Fruit fly (Drosophila melanogaster) whole organism, embryonic: Measurements from ENCODE around the gene mei-218.

Source experiments
- ATbp ChIP-seq: fragments of 200-800 bp; sonication (Bioruptor generic); optimal IDR thresholded peaks from 2 replicates; lab custom pipeline; 2017; ENCODE audit warnings: missing biosample characterization, mild to moderate bottlenecking, missing genetic modification characterization, missing genetic modification reagents
- Atf6 ChIP-seq: fragments of 200-800 bp; sonication (Bioruptor generic); IDR thresholded peaks from 2 replicates; pipeline ENCODE4 v1.3.6; 2022; ENCODE audit warnings: missing biosample characterization, missing genetic modification characterization
- CG1024 ChIP-seq: fragments of 200-800 bp; sonication (Bioruptor generic); IDR thresholded peaks from 2 replicates; pipeline ENCODE4 v1.3.6; 2022; ENCODE audit warnings: missing biosample characterization, missing genetic modification characterization
- CG11085 ChIP-seq: fragments of 200-800 bp; sonication (Bioruptor generic); IDR thresholded peaks from 2 replicates; pipeline ENCODE4 v1.3.6; 2022; ENCODE audit warnings: missing biosample characterization, missing genetic modification characterization
- CG11093 ChIP-seq: fragments of 200-800 bp; sonication (Bioruptor generic); IDR thresholded peaks from 3 replicates; pipeline ENCODE4 v1.3.6; 2022; ENCODE audit warnings: missing biosample characterization, missing genetic modification characterization
- CG11247 ChIP-seq: fragments of 200-800 bp; sonication (Bioruptor generic); IDR thresholded peaks from 2 replicates; pipeline ENCODE4 v1.3.6; 2022; ENCODE audit warnings: missing biosample characterization, missing genetic modification characterization
- CG11456 ChIP-seq: fragments of 200-800 bp; sonication (Bioruptor generic); IDR thresholded peaks from 3 replicates; pipeline ENCODE4 v1.3.6; 2022; ENCODE audit warnings: missing biosample characterization, missing genetic modification characterization
- CG11504 ChIP-seq: fragments of 200-800 bp; sonication (Bioruptor generic); optimal IDR thresholded peaks from 3 replicates; lab custom pipeline; 2019; ENCODE audit warnings: missing biosample characterization, mild to moderate bottlenecking, missing genetic modification characterization, moderate library complexity
- CG1233 ChIP-seq: fragments of 200-800 bp; sonication (Bioruptor generic); optimal IDR thresholded peaks from 4 replicates; lab custom pipeline; 2018; ENCODE audit warnings: missing biosample characterization, mild to moderate bottlenecking, missing genetic modification characterization
- CG13123 ChIP-seq: fragments of 200-800 bp; sonication (Bioruptor generic); optimal IDR thresholded peaks from 2 replicates; lab custom pipeline; 2016; ENCODE audit warnings: missing biosample characterization, missing genetic modification characterization
- CG14014 ChIP-seq: fragments of 200-800 bp; sonication (Bioruptor generic); IDR thresholded peaks from 2 replicates; pipeline ENCODE4 v1.3.6; 2022; ENCODE audit warnings: missing biosample characterization, missing genetic modification characterization
- CG14965 ChIP-seq: fragments of 200-800 bp; sonication (Bioruptor generic); optimal IDR thresholded peaks from 2 replicates; lab custom pipeline; 2016; ENCODE audit warnings: missing biosample characterization, missing genetic modification characterization, borderline replicate concordance
- CG15479 ChIP-seq: fragments of 200-800 bp; sonication (Bioruptor generic); optimal IDR thresholded peaks from 3 replicates; lab custom pipeline; 2019; ENCODE audit warnings: missing biosample characterization, mild to moderate bottlenecking, missing genetic modification characterization, moderate library complexity
- CG2875 ChIP-seq: fragments of 200-800 bp; sonication (Bioruptor generic); optimal IDR thresholded peaks from 2 replicates; lab custom pipeline; 2017; ENCODE audit warnings: missing biosample characterization, mild to moderate bottlenecking, missing genetic modification characterization, missing genetic modification reagents
- CG2889 ChIP-seq: fragments of 200-800 bp; sonication (Bioruptor generic); IDR thresholded peaks from 3 replicates; pipeline ENCODE4 v1.3.6; 2022; ENCODE audit warnings: missing biosample characterization, missing genetic modification characterization
- CG34422 ChIP-seq: fragments of 200-800 bp; sonication (Bioruptor generic); IDR thresholded peaks from 3 replicates; pipeline ENCODE4 v1.3.6; 2022; ENCODE audit warnings: missing biosample characterization, missing genetic modification characterization
- CG6254 ChIP-seq: fragments of 200-800 bp; sonication (Bioruptor generic); optimal IDR thresholded peaks from 3 replicates; lab custom pipeline; 2017; ENCODE audit warnings: mild to moderate bottlenecking, missing biosample characterization, missing genetic modification reagents, missing genetic modification characterization
- CG6272 ChIP-seq: fragments of 200-800 bp; sonication (Bioruptor generic); IDR thresholded peaks from 2 replicates; pipeline ENCODE4 v1.3.6; 2022; ENCODE audit warnings: missing biosample characterization, missing genetic modification characterization
- CG6854 ChIP-seq: fragments of 200-800 bp; sonication (Bioruptor generic); optimal IDR thresholded peaks from 3 replicates; lab custom pipeline; 2017; ENCODE audit warnings: missing biosample characterization, mild to moderate bottlenecking, missing genetic modification characterization
- CG7271 ChIP-seq: fragments of 200-800 bp; sonication (Bioruptor generic); optimal IDR thresholded peaks from 2 replicates; lab custom pipeline; 2018; ENCODE audit warnings: missing biosample characterization, mild to moderate bottlenecking, missing genetic modification characterization, moderate library complexity
- Dbx ChIP-seq: fragments of 200-800 bp; sonication (Bioruptor generic); IDR thresholded peaks from 3 replicates; pipeline ENCODE4 v1.3.6; 2022; ENCODE audit warnings: missing biosample characterization, missing genetic modification characterization
- Doc3 ChIP-seq: fragments of 200-800 bp; sonication (Bioruptor generic); IDR thresholded peaks from 3 replicates; pipeline ENCODE4 v1.3.6; 2022; ENCODE audit warnings: missing biosample characterization, missing genetic modification characterization; ENCODE audit not compliant: partially characterized antibody
- Dref ChIP-seq: fragments of 200-800 bp; sonication (Bioruptor generic); IDR thresholded peaks from 2 replicates; pipeline ENCODE4 v1.3.6; 2022; ENCODE audit warnings: missing biosample characterization, missing genetic modification characterization
- ERR ChIP-seq: fragments of 200-800 bp; sonication (Bioruptor generic); optimal IDR thresholded peaks from 2 replicates; lab custom pipeline; 2016; ENCODE audit warnings: missing biosample characterization, missing genetic modification characterization
- HLHmδ ChIP-seq: fragments of 200-800 bp; sonication (Bioruptor generic); optimal IDR thresholded peaks from 2 replicates; lab custom pipeline; 2018; ENCODE audit warnings: missing biosample characterization, mild to moderate bottlenecking, missing genetic modification characterization, moderate library complexity
- Hmr ChIP-seq: fragments of 200-800 bp; sonication (Bioruptor generic); optimal IDR thresholded peaks from 3 replicates; lab custom pipeline; 2017; ENCODE audit warnings: mild to moderate bottlenecking, missing biosample characterization, missing genetic modification reagents, missing genetic modification characterization
- Lhr ChIP-seq: fragments of 200-800 bp; sonication (Bioruptor generic); optimal IDR thresholded peaks from 3 replicates; lab custom pipeline; 2017; ENCODE audit warnings: mild to moderate bottlenecking, missing biosample characterization, missing genetic modification reagents, missing genetic modification characterization
- Poxn ChIP-seq: fragments of 200-800 bp; sonication (Bioruptor generic); IDR thresholded peaks from 2 replicates; pipeline ENCODE4 v1.3.6; 2022; ENCODE audit warnings: missing biosample characterization, missing genetic modification characterization
- Rx ChIP-seq: fragments of 200-800 bp; sonication (Bioruptor generic); IDR thresholded peaks from 2 replicates; pipeline ENCODE4 v1.3.6; 2022; ENCODE audit warnings: missing biosample characterization, missing genetic modification characterization
- Ssrp ChIP-seq: fragments of 200-800 bp; sonication (Bioruptor generic); optimal IDR thresholded peaks from 2 replicates; lab custom pipeline; 2018; ENCODE audit warnings: missing biosample characterization, mild to moderate bottlenecking, missing genetic modification characterization, moderate library complexity
- Stat92E ChIP-seq, 3 experiments: fragments of >200 bp in 2 of 3; fragments of 200-800 bp in 1 of 3; sonication (Bioruptor generic) in 1 of 3; optimal IDR thresholded peaks; 2 replicates each; lab custom pipeline; 2017 to 2019; ENCODE audit warnings: missing biosample characterization in 3 of 3, missing genetic modification characterization in 3 of 3, mild to moderate bottlenecking in 1 of 3, moderate library complexity in 1 of 3
- Vsx1 ChIP-seq: fragments of 200-800 bp; sonication (Bioruptor generic); optimal IDR thresholded peaks from 2 replicates; lab custom pipeline; 2017; ENCODE audit warnings: missing biosample characterization, mild to moderate bottlenecking, missing genetic modification characterization, missing genetic modification reagents
- amos ChIP-seq: fragments of 200-800 bp; sonication (Bioruptor generic); IDR thresholded peaks from 2 replicates; pipeline ENCODE4 v1.3.6; 2022; ENCODE audit warnings: missing biosample characterization, missing genetic modification characterization; ENCODE audit not compliant: partially characterized antibody
- chn ChIP-seq: fragments of 200-800 bp; sonication (Bioruptor generic); optimal IDR thresholded peaks from 2 replicates; lab custom pipeline; 2016; ENCODE audit warnings: missing biosample characterization, missing genetic modification characterization
- crc ChIP-seq: fragments of 200-800 bp; sonication (Bioruptor generic); optimal IDR thresholded peaks from 2 replicates; lab custom pipeline; 2016; ENCODE audit warnings: missing biosample characterization, missing genetic modification characterization
- da ChIP-seq: fragments of 200-800 bp; sonication (Bioruptor generic); optimal IDR thresholded peaks from 2 replicates; lab custom pipeline; 2016; ENCODE audit warnings: missing biosample characterization, missing genetic modification characterization
- dati ChIP-seq: fragments of 200-800 bp; sonication (Bioruptor generic); IDR thresholded peaks from 2 replicates; pipeline ENCODE4 v1.3.6; 2022; ENCODE audit warnings: missing biosample characterization, missing genetic modification characterization
- dimm ChIP-seq: fragments of 200-800 bp; sonication (Bioruptor generic); IDR thresholded peaks from 2 replicates; pipeline ENCODE4 v1.3.6; 2022; ENCODE audit warnings: missing biosample characterization, missing genetic modification characterization
- ewg ChIP-seq: fragments of 200-800 bp; sonication (Bioruptor generic); optimal IDR thresholded peaks from 3 replicates; lab custom pipeline; 2017; ENCODE audit warnings: mild to moderate bottlenecking, missing biosample characterization, missing genetic modification reagents, missing genetic modification characterization
- ftz-f1 ChIP-seq: fragments of 200-800 bp; sonication (Bioruptor generic); optimal IDR thresholded peaks from 2 replicates; lab custom pipeline; 2016; ENCODE audit warnings: missing biosample characterization, missing genetic modification characterization
- kni ChIP-seq: fragments of 200-800 bp; sonication (Bioruptor generic); optimal IDR thresholded peaks from 3 replicates; lab custom pipeline; 2017; ENCODE audit warnings: mild to moderate bottlenecking, missing biosample characterization, missing genetic modification reagents, missing genetic modification characterization
- lbe ChIP-seq: fragments of 200-800 bp; sonication (Bioruptor generic); optimal IDR thresholded peaks from 2 replicates; lab custom pipeline; 2016; ENCODE audit warnings: missing biosample characterization, mild to moderate bottlenecking, missing genetic modification characterization
- mirr ChIP-seq: fragments of 200-800 bp; sonication (Bioruptor generic); optimal IDR thresholded peaks from 3 replicates; lab custom pipeline; 2018; ENCODE audit warnings: missing biosample characterization, mild to moderate bottlenecking, missing genetic modification characterization
- pzg ChIP-seq: fragments of 200-800 bp; sonication (Bioruptor generic); optimal IDR thresholded peaks from 3 replicates; lab custom pipeline; 2018; ENCODE audit warnings: missing biosample characterization, mild to moderate bottlenecking, missing genetic modification characterization, moderate library complexity
- sna ChIP-seq: fragments of 200-800 bp; sonication (Bioruptor generic); IDR thresholded peaks from 2 replicates; pipeline ENCODE4 v1.3.6; 2022; ENCODE audit warnings: missing biosample characterization, missing genetic modification characterization; ENCODE audit not compliant: partially characterized antibody
- tap ChIP-seq: fragments of 200-800 bp; optimal IDR thresholded peaks from 3 replicates; lab custom pipeline; 2019; ENCODE audit warnings: missing biosample characterization, mild to moderate bottlenecking, missing genetic modification characterization, moderate library complexity
- z ChIP-seq: fragments of 200-800 bp; sonication (Bioruptor generic); IDR thresholded peaks from 3 replicates; pipeline ENCODE4 v1.3.6; 2022; ENCODE audit warnings: missing biosample characterization, missing genetic modification characterization
- zf30C ChIP-seq: fragments of 200-800 bp; sonication (Bioruptor generic); optimal IDR thresholded peaks from 3 replicates; lab custom pipeline; 2018; ENCODE audit warnings: missing biosample characterization, mild to moderate bottlenecking, missing genetic modification characterization

The mei-218 gene

DNA sequence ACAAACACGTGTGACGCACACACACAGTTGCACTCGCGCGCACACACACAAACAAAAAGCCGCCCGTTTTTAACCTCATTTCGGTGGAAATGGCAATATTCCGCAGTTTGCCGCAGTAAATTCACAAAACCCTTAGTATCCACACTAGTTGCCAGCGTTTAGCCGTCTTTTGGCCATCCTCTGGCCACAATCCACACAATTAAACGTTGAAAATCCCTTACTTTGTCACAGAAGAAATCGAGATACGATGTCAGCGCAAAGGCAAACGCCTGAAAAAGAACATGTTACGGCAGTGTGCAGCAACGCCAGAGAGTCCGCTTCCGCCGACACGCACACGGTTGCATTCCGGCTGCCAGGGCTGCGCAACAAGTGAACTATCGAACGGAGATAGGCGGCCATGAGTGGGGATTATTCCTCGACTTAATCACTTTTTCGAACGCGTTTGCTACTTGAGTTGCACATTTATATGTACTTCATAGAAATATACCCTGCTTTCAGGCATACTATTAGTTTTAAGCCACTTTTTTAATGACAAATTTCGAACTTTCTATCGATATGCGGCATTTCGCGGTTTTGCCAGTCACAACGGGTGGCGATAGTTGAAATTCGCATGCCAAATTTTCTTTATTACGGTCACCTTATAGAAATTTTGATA, 5.3 kb upstream of the mei-218 start, which contains the start of gene RpS5a:
Gene RpS5a (minus strand): TSS at position 282 of the 655 bp plus-strand sequence.
- TF ChIP-seq da, result peak; percentile 75
- 0 out of 2 replicates have a peak, but pooled peaks have one; percentile 24 for TF ChIP-seq Poxn (GFP tag; lab: Robert Waterston, UW)
- TF ChIP-seq Dref (GFP tag; lab: Robert Waterston, UW), result peak; percentile 59
- TF ChIP-seq Stat92E (GFP tag; optimal IDR thresholded peaks at IDR 0.05; lab: Kevin White, UChicago), result no peak
- TF ChIP-seq Atf6 (GFP tag; lab: Robert Waterston, UW), result peak; percentile 64
- peak; percentile 56 for TF ChIP-seq CG14014
- peak; percentile 81 for TF ChIP-seq Lhr (GFP tag; lab: Kevin White, UChicago)
- peak; percentile 77 for TF ChIP-seq ATbp (GFP tag; lab: Kevin White, UChicago)
- TF ChIP-seq CG6272 (GFP tag; lab: Robert Waterston, UW), result peak; percentile 68; the same call in 1 of the 2 replicates
- peak; percentile 38 for TF ChIP-seq Ssrp (tag; lab: Kevin White, UChicago)
- TF ChIP-seq CG14965 (GFP tag; lab: Kevin White, UChicago), result peak; percentile 55
- TF ChIP-seq lbe, result no peak
- TF ChIP-seq tap (tag; lab: Kevin White, UChicago), result peak; percentile 51
- TF ChIP-seq crc (GFP tag; lab: Kevin White, UChicago), result peak; percentile 68
- peak; percentile 75 for TF ChIP-seq CG1024 (GFP tag; lab: Robert Waterston, UW)
- TF ChIP-seq ftz-f1 (GFP tag; lab: Kevin White, UChicago), result peak; percentile 65
- peak; percentile 88 for TF ChIP-seq CG7271 (tag; lab: Kevin White, UChicago)
- TF ChIP-seq CG2875 (GFP tag; lab: Kevin White, UChicago), result peak; percentile 84
- peak; percentile 83; the same call in 2 of the 3 replicates for TF ChIP-seq CG34422 (GFP tag; lab: Robert Waterston, UW)
- TF ChIP-seq Rx (GFP tag; lab: Robert Waterston, UW), result peak; percentile 64
- peak; percentile 90 for TF ChIP-seq CG1233 (GFP tag; lab: Kevin White, UChicago)
- peak; percentile 89 for TF ChIP-seq mirr (GFP tag; lab: Kevin White, UChicago)
- TF ChIP-seq sna, result peak; percentile 63
- TF ChIP-seq Hmr (GFP tag; lab: Kevin White, UChicago), result peak; percentile 91
- TF ChIP-seq CG6254 (GFP tag; lab: Kevin White, UChicago), result peak; percentile 75
- TF ChIP-seq ERR, result peak; percentile 30
- TF ChIP-seq dati, result peak; percentile 47; the same call in 1 of the 2 replicates
- no peak for TF ChIP-seq z
- TF ChIP-seq CG11093 (GFP tag; lab: Robert Waterston, UW), result 0 out of 3 replicates have a peak, but pooled peaks have one; percentile 26
- peak; percentile 82 for TF ChIP-seq amos
- TF ChIP-seq pzg (GFP tag; lab: Kevin White, UChicago), result peak; percentile 74
- TF ChIP-seq Vsx1 (GFP tag; lab: Kevin White, UChicago), result peak; percentile 74
- TF ChIP-seq CG6854, result peak; percentile 79
- TF ChIP-seq CG11456 (GFP tag; lab: Robert Waterston, UW), result peak; percentile 89
- TF ChIP-seq CG13123 (GFP tag; lab: Kevin White, UChicago), result peak; percentile 28
- peak; percentile 86 for TF ChIP-seq Dbx (GFP tag; lab: Robert Waterston, UW)
- TF ChIP-seq HLHmδ (GFP tag; lab: Kevin White, UChicago), result peak; percentile 95
- 0 out of 3 replicates have a peak, but pooled peaks have one; percentile 55 for TF ChIP-seq CG2889
- TF ChIP-seq CG11085 (GFP tag; lab: Robert Waterston, UW), result peak; percentile 47; the same call in 1 of the 2 replicates
- TF ChIP-seq CG15479 (GFP tag; lab: Kevin White, UChicago), result peak; percentile 29
- peak; percentile 81 for TF ChIP-seq CG11247
- TF ChIP-seq CG11504, result no peak
- peak; percentile 63 for TF ChIP-seq chn (GFP tag; lab: Kevin White, UChicago)
- TF ChIP-seq Doc3, result peak; percentile 71
- TF ChIP-seq dimm, result no peak
- TF ChIP-seq zf30C, result peak; percentile 47
- TF ChIP-seq kni (GFP tag; lab: Kevin White, UChicago), result peak; percentile 93
- peak; percentile 73 for TF ChIP-seq ewg
